Worm (Caenorhabditis elegans) whole organism, L3 larva: ENCODE results near the gene inx-5.

Experiments used
- R02D3.7 ChIP-seq: fragments of 150-350 bp; optimal IDR thresholded peaks from 2 replicates; lab custom pipeline; 2014; ENCODE audit warnings: missing biosample characterization, missing genetic modification characterization
- ZK546.5 ChIP-seq: sonication (generic microtip); optimal IDR thresholded peaks from 2 replicates; lab custom pipeline; 2017; ENCODE audit warnings: missing biosample characterization, missing genetic modification characterization
- ceh-16 ChIP-seq: sonication (generic microtip); optimal IDR thresholded peaks from 2 replicates; lab custom pipeline; 2017; ENCODE audit warnings: missing biosample characterization, missing genetic modification characterization
- ceh-9 ChIP-seq: sonication (generic microtip); optimal IDR thresholded peaks from 2 replicates; lab custom pipeline; 2018; ENCODE audit warnings: missing biosample characterization, missing genetic modification characterization
- lin-39 ChIP-seq: fragments of 150-350 bp; optimal IDR thresholded peaks from 2 replicates; lab custom pipeline; 2018; ENCODE audit warnings: missing biosample characterization, missing genetic modification reagents, missing genetic modification characterization
- pha-4 ChIP-seq: fragments of 150-350 bp; optimal IDR thresholded peaks from 2 replicates; lab custom pipeline; 2014; ENCODE audit warnings: missing biosample characterization, missing genetic modification reagents, missing genetic modification characterization
- pqm-1 ChIP-seq: fragments of 150-350 bp; optimal IDR thresholded peaks from 2 replicates; lab custom pipeline; 2017; ENCODE audit warnings: missing biosample characterization, missing genetic modification characterization, inconsistent platforms
- zag-1 ChIP-seq: fragments of 150-350 bp; optimal IDR thresholded peaks from 2 replicates; lab custom pipeline; 2014; ENCODE audit warnings: missing biosample characterization, missing genetic modification characterization
- ztf-11 ChIP-seq: fragments of 150-350 bp; optimal IDR thresholded peaks from 2 replicates; lab custom pipeline; 2014; ENCODE audit warnings: missing biosample characterization, missing genetic modification characterization

DNA sequence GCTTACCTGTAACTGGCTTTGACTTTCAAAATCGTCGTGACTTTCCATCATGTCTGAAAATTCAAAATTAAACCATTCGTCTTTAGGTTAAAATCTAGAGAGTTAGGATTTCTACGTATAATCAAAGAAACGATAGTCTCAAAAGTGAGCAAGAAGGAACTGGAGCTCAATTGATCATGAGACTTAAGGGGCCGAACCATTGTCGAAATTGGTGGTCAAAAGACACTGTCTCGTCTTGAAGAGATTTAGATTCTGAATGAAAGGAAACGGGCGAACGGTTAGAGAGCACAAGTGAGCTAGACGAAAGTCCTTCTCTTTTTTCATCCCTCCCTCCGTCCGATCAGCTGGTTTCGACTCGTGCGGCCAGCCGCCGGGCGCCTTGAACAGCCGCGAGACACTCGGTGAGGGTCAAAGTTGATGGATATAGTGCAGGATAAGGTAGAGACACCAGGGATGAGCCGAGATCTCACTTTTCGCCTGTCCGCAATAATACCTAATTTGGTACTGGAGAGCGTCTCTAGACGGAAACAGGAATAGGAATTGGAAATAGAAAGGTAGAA is 41.0 kb downstream of the inx-5 start, which contains the start of gene M60.7:
- no peak for TF ChIP-seq zag-1
- no peak for TF ChIP-seq pha-4 (tag; lab: Kevin White, UChicago)
- no peak for TF ChIP-seq ztf-11
- no peak for TF ChIP-seq R02D3.7 (tag; lab: Kevin White, UChicago)
- no peak for TF ChIP-seq ceh-16 (tag; lab: Kevin White, UChicago)
- no peak for TF ChIP-seq ceh-9 (tag; lab: Kevin White, UChicago)
- no peak for TF ChIP-seq pqm-1
- peak; percentile 7 for TF ChIP-seq lin-39 (tag; lab: Kevin White, UChicago)
- no peak for TF ChIP-seq ZK546.5 (tag; lab: Kevin White, UChicago)
